Worm (Caenorhabditis elegans) whole organism, early embryonic: ENCODE measurements around the gene end-1.

Experiments
- aly-1 ChIP-seq: sonication (generic microtip); optimal IDR thresholded peaks from 2 replicates; lab custom pipeline; 2016; ENCODE audit warnings: missing genetic modification characterization, missing compliant biosample characterization
- ama-1 ChIP-seq: fragments of 150-350 bp; optimal IDR thresholded peaks from 2 replicates; lab custom pipeline; 2014
- ets-7 ChIP-seq: sonication (generic microtip); optimal IDR thresholded peaks from 2 replicates; lab custom pipeline; 2016; ENCODE audit warnings: missing genotype, missing genetic modification characterization, missing compliant biosample characterization
- flt-1 ChIP-seq: fragments of 200-800 bp; sonication (Bioruptor generic); IDR thresholded peaks from 2 replicates; pipeline ENCODE4 v1.3.6; 2022; ENCODE audit warnings: missing genetic modification characterization, missing compliant biosample characterization
- hmbx-1 ChIP-seq: sonication (generic microtip); optimal IDR thresholded peaks from 2 replicates; lab custom pipeline; 2016; ENCODE audit warnings: mild to moderate bottlenecking, missing genetic modification characterization, missing compliant biosample characterization
- hnd-1 ChIP-seq: sonication (generic microtip); optimal IDR thresholded peaks from 2 replicates; lab custom pipeline; 2016; ENCODE audit warnings: missing genetic modification characterization, missing compliant biosample characterization
- pes-1 ChIP-seq: fragments of 200-800 bp; sonication (Bioruptor generic); IDR thresholded peaks from 2 replicates; pipeline ENCODE4 v1.3.6; 2022; ENCODE audit warnings: missing genetic modification reagents, missing genetic modification characterization, missing compliant biosample characterization
- scrt-1 ChIP-seq: fragments of 200-800 bp; sonication (Bioruptor generic); IDR thresholded peaks from 2 replicates; pipeline ENCODE4 v1.3.6; 2022; ENCODE audit warnings: missing genetic modification characterization, missing compliant biosample characterization
- sea-1 ChIP-seq: fragments of 200-800 bp; sonication (Bioruptor generic); conservative IDR thresholded peaks from 2 replicates; pipeline ENCODE4 v1.3.6; 2022; ENCODE audit warnings: missing genetic modification characterization, missing compliant biosample characterization
- tbx-37 ChIP-seq: fragments of 200-800 bp; sonication (Bioruptor generic); conservative IDR thresholded peaks from 2 replicates; pipeline ENCODE4 v1.3.6; 2022; ENCODE audit warnings: missing genetic modification reagents, missing genetic modification characterization, missing compliant biosample characterization
- tra-4 ChIP-seq: sonication (generic microtip); optimal IDR thresholded peaks from 2 replicates; lab custom pipeline; 2017; ENCODE audit warnings: missing genetic modification characterization, missing compliant biosample characterization

The end-1 gene

ce11 chrV:14033649-14034048 lies 48.7 kb downstream of the end-1 start, which contains the start of gene ins-10:
ins-10 (plus strand) TSS chrV:14033949.
- TF ChIP-seq sea-1 (GFP tag; lab: Robert Waterston, UW): no peak
- no peak for TF ChIP-seq hmbx-1
- no peak for TF ChIP-seq tra-4 (tag; lab: Kevin White, UChicago)
- TF ChIP-seq hnd-1 (tag; lab: Kevin White, UChicago): no peak
- TF ChIP-seq ets-7 (tag; lab: Kevin White, UChicago): no peak
- no peak for TF ChIP-seq tbx-37 (GFP tag; lab: Robert Waterston, UW)
- no peak for TF ChIP-seq scrt-1
- TF ChIP-seq flt-1 (GFP tag; lab: Robert Waterston, UW): no peak
- no peak for TF ChIP-seq pes-1 (GFP tag; lab: Robert Waterston, UW)
- no peak for TF ChIP-seq aly-1
- no peak for TF ChIP-seq ama-1 (lab: Kevin White, UChicago)
